Worm (Caenorhabditis elegans) whole organism, late embryonic: Measurements from ENCODE around the gene str-206.
A peak's percentile ranks its signal among the peaks of the same experiment; 100 is the strongest.

Experiments
- C08G9.2 ChIP-seq: sonication (generic microtip); optimal IDR thresholded peaks from 2 replicates; lab custom pipeline; 2016; ENCODE audit warnings: mild to moderate bottlenecking, missing genetic modification characterization, moderate library complexity, missing compliant biosample characterization
- C38D4.7 ChIP-seq: fragments of 200-800 bp; sonication (Bioruptor generic); optimal IDR thresholded peaks from 2 replicates; lab custom pipeline; 2018; ENCODE audit warnings: mild to moderate bottlenecking, missing genetic modification characterization, moderate library complexity, missing compliant biosample characterization
- K09A11.1 ChIP-seq: sonication (generic microtip); optimal IDR thresholded peaks from 2 replicates; lab custom pipeline; 2017; ENCODE audit warnings: antibody characterized with exemption, mild to moderate bottlenecking, missing genetic modification characterization, missing compliant biosample characterization; ENCODE audit not compliant: insufficient read depth
- ceh-18 ChIP-seq: sonication (generic microtip); optimal IDR thresholded peaks from 2 replicates; lab custom pipeline; 2016; ENCODE audit warnings: missing genetic modification characterization, missing compliant biosample characterization
- ceh-19 ChIP-seq: fragments of 200-800 bp; sonication (Bioruptor generic); optimal IDR thresholded peaks from 2 replicates; lab custom pipeline; 2018; ENCODE audit warnings: mild to moderate bottlenecking, missing genetic modification characterization, missing compliant biosample characterization
- ceh-24 ChIP-seq: sonication (generic microtip); optimal IDR thresholded peaks from 2 replicates; lab custom pipeline; 2016; ENCODE audit warnings: mild to moderate bottlenecking, missing genetic modification characterization, missing compliant biosample characterization
- ceh-30 ChIP-seq: fragments of 150-350 bp; optimal IDR thresholded peaks from 2 replicates; lab custom pipeline; 2014; ENCODE audit warnings: missing biosample characterization, missing genetic modification characterization
- ceh-34 ChIP-seq: sonication (generic microtip); optimal IDR thresholded peaks from 2 replicates; lab custom pipeline; 2016; ENCODE audit warnings: mild to moderate bottlenecking, missing genetic modification characterization, missing compliant biosample characterization
- che-1 ChIP-seq: sonication (generic microtip); optimal IDR thresholded peaks from 2 replicates; lab custom pipeline; 2016; ENCODE audit warnings: mild to moderate bottlenecking, missing genetic modification characterization, missing compliant biosample characterization
- elt-4 ChIP-seq: sonication (generic microtip); optimal IDR thresholded peaks from 2 replicates; lab custom pipeline; 2016; ENCODE audit warnings: missing genetic modification characterization, missing compliant biosample characterization
- eyg-1 ChIP-seq: sonication (generic microtip); optimal IDR thresholded peaks from 2 replicates; lab custom pipeline; 2016; ENCODE audit warnings: missing genotype, missing genetic modification characterization, missing compliant biosample characterization
- fax-1 ChIP-seq: sonication (generic microtip); optimal IDR thresholded peaks from 2 replicates; lab custom pipeline; 2016; ENCODE audit warnings: missing genotype, missing genetic modification characterization, missing compliant biosample characterization
- fkh-6 ChIP-seq: sonication (generic microtip); optimal IDR thresholded peaks from 2 replicates; lab custom pipeline; 2016; ENCODE audit warnings: missing genetic modification characterization, missing compliant biosample characterization
- gmeb-2 ChIP-seq: sonication (generic microtip); optimal IDR thresholded peaks from 2 replicates; lab custom pipeline; 2016; ENCODE audit warnings: missing genetic modification characterization, inconsistent platforms, missing compliant biosample characterization
- hlh-13 ChIP-seq: fragments of 200-800 bp; sonication (Bioruptor generic); optimal IDR thresholded peaks from 2 replicates; lab custom pipeline; 2018; ENCODE audit warnings: mild to moderate bottlenecking, missing genetic modification characterization, missing compliant biosample characterization
- hlh-30 ChIP-seq: sonication (generic microtip); optimal IDR thresholded peaks from 2 replicates; lab custom pipeline; 2017; ENCODE audit warnings: antibody characterized with exemption, missing genetic modification characterization, missing compliant biosample characterization; ENCODE audit not compliant: insufficient read depth
- hlh-6 ChIP-seq: sonication (generic microtip); optimal IDR thresholded peaks from 2 replicates; lab custom pipeline; 2016; ENCODE audit warnings: missing genotype, missing genetic modification characterization, missing compliant biosample characterization
- hlh-8 ChIP-seq: sonication (generic microtip); optimal IDR thresholded peaks from 2 replicates; lab custom pipeline; 2016; ENCODE audit warnings: missing genotype, missing genetic modification characterization, missing compliant biosample characterization
- lim-6 ChIP-seq: sonication (generic microtip); optimal IDR thresholded peaks from 2 replicates; lab custom pipeline; 2016; ENCODE audit warnings: missing genetic modification characterization, missing compliant biosample characterization
- nfya-1 ChIP-seq: sonication (generic microtip); optimal IDR thresholded peaks from 2 replicates; lab custom pipeline; 2017; ENCODE audit warnings: missing genetic modification characterization, mild to moderate bottlenecking, missing compliant biosample characterization, antibody characterized with exemption, moderate library complexity
- nhr-11 ChIP-seq: fragments of 150-350 bp; optimal IDR thresholded peaks from 2 replicates; lab custom pipeline; 2014; ENCODE audit warnings: missing biosample characterization, missing genetic modification characterization
- nhr-232 ChIP-seq: sonication (generic microtip); optimal IDR thresholded peaks from 2 replicates; lab custom pipeline; 2016; ENCODE audit warnings: missing genetic modification characterization, missing compliant biosample characterization
- odd-2 ChIP-seq: sonication (generic microtip); optimal IDR thresholded peaks from 2 replicates; lab custom pipeline; 2017; ENCODE audit warnings: antibody characterized with exemption, mild to moderate bottlenecking, missing genetic modification characterization, missing compliant biosample characterization
- pag-3 ChIP-seq: sonication (generic microtip); optimal IDR thresholded peaks from 2 replicates; lab custom pipeline; 2016; ENCODE audit warnings: missing compliant biosample characterization, missing genetic modification characterization, borderline replicate concordance
- pat-9 ChIP-seq: fragments of 200-800 bp; sonication (Bioruptor generic); optimal IDR thresholded peaks from 2 replicates; lab custom pipeline; 2018; ENCODE audit warnings: mild to moderate bottlenecking, missing genetic modification characterization, moderate library complexity, missing compliant biosample characterization
- pha-2 ChIP-seq: sonication (generic microtip); optimal IDR thresholded peaks from 2 replicates; lab custom pipeline; 2017; ENCODE audit warnings: mild to moderate bottlenecking, missing genetic modification characterization, missing compliant biosample characterization
- pros-1 ChIP-seq: fragments of 150-350 bp; optimal IDR thresholded peaks from 2 replicates; lab custom pipeline; 2014; ENCODE audit warnings: missing biosample characterization, missing genetic modification reagents, missing genetic modification characterization
- ref-2 ChIP-seq: sonication (generic microtip); optimal IDR thresholded peaks from 2 replicates; lab custom pipeline; 2016; ENCODE audit warnings: missing genetic modification characterization, missing compliant biosample characterization
- rnt-1 ChIP-seq: sonication (generic microtip); optimal IDR thresholded peaks from 2 replicates; lab custom pipeline; 2016; ENCODE audit warnings: missing genetic modification characterization, missing compliant biosample characterization
- sdc-2 ChIP-seq: sonication (generic microtip); optimal IDR thresholded peaks from 2 replicates; lab custom pipeline; 2016; ENCODE audit warnings: missing genotype, missing genetic modification characterization, missing compliant biosample characterization
- sox-4 ChIP-seq: sonication (generic microtip); optimal IDR thresholded peaks from 2 replicates; lab custom pipeline; 2017; ENCODE audit warnings: mild to moderate bottlenecking, missing genetic modification characterization, inconsistent platforms, missing compliant biosample characterization
- syd-9 ChIP-seq: sonication (generic microtip); optimal IDR thresholded peaks from 2 replicates; lab custom pipeline; 2016; ENCODE audit warnings: mild to moderate bottlenecking, missing genetic modification characterization, moderate library complexity, missing compliant biosample characterization
- tbx-7 ChIP-seq: sonication (generic microtip); optimal IDR thresholded peaks from 2 replicates; lab custom pipeline; 2016; ENCODE audit warnings: missing genotype, missing genetic modification characterization, missing compliant biosample characterization
- unc-3 ChIP-seq, 2 experiments: fragments of 200-800 bp in 1 of 2; sonication (Bioruptor generic) in 1 of 2; sonication (generic microtip) in 1 of 2; conservative IDR thresholded peaks in 1 of 2; optimal IDR thresholded peaks in 1 of 2; 2 replicates each; pipeline versions ENCODE4 v1.3.6 to Lab custom; 2016 to 2022; ENCODE audit warnings: missing compliant biosample characterization in 2 of 2, missing genetic modification characterization in 2 of 2, missing genetic modification reagents in 1 of 2
- unc-55 ChIP-seq: sonication (generic microtip); optimal IDR thresholded peaks from 2 replicates; lab custom pipeline; 2017; ENCODE audit warnings: missing biosample characterization, missing genetic modification reagents, missing genetic modification characterization
- zip-5 ChIP-seq: sonication (generic microtip); optimal IDR thresholded peaks from 2 replicates; lab custom pipeline; 2016; ENCODE audit warnings: missing genetic modification characterization, missing compliant biosample characterization

The str-206 gene

DNA sequence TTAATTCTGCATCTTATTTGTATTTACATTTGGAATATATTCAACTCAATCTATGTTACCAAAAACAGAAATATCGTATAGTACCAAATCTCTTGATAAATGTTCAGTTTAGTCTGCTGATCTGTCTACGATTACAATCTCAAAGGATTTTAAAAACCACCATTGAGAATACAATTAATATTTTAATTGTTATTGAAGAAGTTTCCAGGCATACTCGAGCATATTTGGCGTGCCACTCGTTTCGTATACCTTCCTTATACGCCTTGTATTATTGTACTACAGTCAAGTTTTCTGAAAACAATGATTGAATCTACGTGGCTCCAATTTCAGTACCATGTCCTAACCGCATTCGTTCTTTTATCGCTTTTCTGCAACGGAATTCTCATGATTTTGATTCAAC is at the start of gene str-206:
TSS of gene str-206 (plus strand) at position 301 of the 400 bp plus-strand sequence.
- TF ChIP-seq C08G9.2 (tag; lab: Kevin White, UChicago) (no peak), pha-2 (tag; lab: Kevin White, UChicago) (no peak), fax-1 (no peak)

DNA sequence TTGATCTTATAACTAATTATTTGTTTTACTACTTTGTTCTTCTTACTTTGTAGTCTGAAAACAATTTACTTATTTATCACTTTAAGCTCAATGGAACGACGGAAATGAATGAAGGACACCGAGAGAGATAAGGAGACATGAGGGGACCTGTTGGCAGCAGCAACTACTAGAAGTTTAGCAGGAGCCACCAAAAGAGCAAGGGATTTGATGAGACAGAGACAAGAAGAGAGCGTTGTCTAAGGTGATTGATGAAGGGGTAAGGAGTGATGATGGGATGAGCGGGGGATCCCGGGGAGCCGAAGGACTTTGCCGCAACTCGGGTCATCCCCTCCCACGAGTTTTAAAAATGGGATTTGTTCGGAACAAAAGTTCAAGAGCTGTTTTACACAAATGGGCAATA is 15.4 kb upstream of the str-206 start, which contains the start of gene ttn-1:
TSS of gene ttn-1 (minus strand) at position 60 of the 400 bp plus-strand sequence.
- TF ChIP-seq hlh-8 (tag; lab: Kevin White, UChicago) = no peak
- TF ChIP-seq nhr-232 (tag; lab: Kevin White, UChicago) = no peak
- peak; percentile 84 for TF ChIP-seq unc-55 (GFP tag; lab: Kevin White, UChicago)
- TF ChIP-seq gmeb-2 (tag; lab: Kevin White, UChicago) = no peak
- TF ChIP-seq rnt-1 (tag; lab: Kevin White, UChicago) = peak; percentile 47
- no peak for TF ChIP-seq che-1 (tag; lab: Kevin White, UChicago)
- TF ChIP-seq hlh-13 = no peak
- peak; percentile 11 for TF ChIP-seq ceh-34 (tag; lab: Kevin White, UChicago)

DNA sequence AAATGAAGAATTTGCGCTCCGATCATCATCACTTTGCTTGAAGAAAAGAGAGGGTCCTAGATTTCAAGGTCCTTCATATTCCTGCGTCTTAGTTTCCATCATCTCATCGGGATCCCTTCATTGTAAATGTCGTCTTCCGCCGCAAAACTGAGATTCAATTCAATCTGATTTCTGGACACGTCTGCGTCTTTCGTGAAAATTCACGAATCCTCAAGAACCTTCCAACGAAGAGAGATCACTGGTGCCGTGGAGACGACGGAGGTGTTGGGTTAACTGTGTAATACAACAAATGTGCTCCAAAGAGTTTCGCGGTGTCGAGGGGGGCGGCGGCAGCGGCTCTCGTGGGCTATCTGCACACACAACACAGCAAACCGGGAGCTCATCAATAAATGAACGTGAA is 13.9 kb upstream of the str-206 start:
- TF ChIP-seq pat-9 (tag; lab: Kevin White, UChicago) = peak; percentile 84
- TF ChIP-seq tbx-7 (tag; lab: Kevin White, UChicago) = no peak
- TF ChIP-seq ceh-34 (tag; lab: Kevin White, UChicago) = peak; percentile 61
- peak; percentile 97 for TF ChIP-seq rnt-1 (tag; lab: Kevin White, UChicago)
- TF ChIP-seq ceh-18 = peak; percentile 80
- TF ChIP-seq eyg-1 = no peak
- TF ChIP-seq che-1 (tag; lab: Kevin White, UChicago) = no peak
- no peak for TF ChIP-seq sdc-2 (tag; lab: Kevin White, UChicago)
- TF ChIP-seq unc-55 (GFP tag; lab: Kevin White, UChicago) = peak; percentile 91
- no peak for TF ChIP-seq sox-4 (tag; lab: Kevin White, UChicago)
- TF ChIP-seq syd-9 (tag; lab: Kevin White, UChicago) = peak; percentile 54
- TF ChIP-seq, all 69 proteins: peak for 6

DNA sequence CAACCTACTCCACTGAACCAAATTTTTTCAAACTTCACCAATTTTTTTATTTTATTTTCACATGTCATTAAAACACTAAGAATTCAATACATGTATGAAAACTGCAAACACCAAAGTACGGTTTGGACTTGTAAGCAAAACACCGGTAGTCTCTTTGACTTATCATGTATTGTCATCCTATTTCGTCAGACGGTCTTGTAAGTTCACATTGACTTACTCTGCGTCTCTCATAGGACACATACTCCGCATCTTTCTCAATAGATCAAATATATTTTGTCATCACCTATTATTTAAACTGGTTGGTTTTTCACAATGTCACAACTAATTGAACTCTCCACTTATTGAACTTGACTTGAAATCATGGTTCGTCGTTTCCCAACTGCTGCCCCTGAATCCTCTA is 11.4 kb upstream of the str-206 start, which contains the start of gene W06H8.2:
TSS of gene W06H8.2 (plus strand) at position 258 of the 400 bp plus-strand sequence.
- TF ChIP-seq pag-3 (tag; lab: Kevin White, UChicago) = no peak
- TF ChIP-seq ceh-24 (tag; lab: Kevin White, UChicago) = no peak
- no peak for TF ChIP-seq fkh-6 (tag; lab: Kevin White, UChicago)
- no peak for TF ChIP-seq elt-4 (tag; lab: Kevin White, UChicago)
- TF ChIP-seq nfya-1 (tag; lab: Kevin White, UChicago) = no peak
- no peak for TF ChIP-seq C38D4.7 (GFP tag; lab: Kevin White, UChicago)
- no peak for TF ChIP-seq ceh-30 (tag; lab: Kevin White, UChicago)
- no peak for TF ChIP-seq zip-5 (tag; lab: Kevin White, UChicago)
- TF ChIP-seq nhr-11 (tag; lab: Kevin White, UChicago) = no peak
- no peak for TF ChIP-seq lim-6 (tag; lab: Kevin White, UChicago)
- no peak for TF ChIP-seq hlh-6 (tag; lab: Kevin White, UChicago)
- no peak for TF ChIP-seq K09A11.1 (tag; lab: Kevin White, UChicago)
- TF ChIP-seq ref-2 (tag; lab: Kevin White, UChicago) = no peak
- no peak for TF ChIP-seq gmeb-2 (tag; lab: Kevin White, UChicago)
- TF ChIP-seq tbx-7 (tag; lab: Kevin White, UChicago) = no peak
- no peak for TF ChIP-seq syd-9 (tag; lab: Kevin White, UChicago)
- TF ChIP-seq pros-1 (tag; lab: Kevin White, UChicago) = no peak
- no peak for TF ChIP-seq fax-1

DNA sequence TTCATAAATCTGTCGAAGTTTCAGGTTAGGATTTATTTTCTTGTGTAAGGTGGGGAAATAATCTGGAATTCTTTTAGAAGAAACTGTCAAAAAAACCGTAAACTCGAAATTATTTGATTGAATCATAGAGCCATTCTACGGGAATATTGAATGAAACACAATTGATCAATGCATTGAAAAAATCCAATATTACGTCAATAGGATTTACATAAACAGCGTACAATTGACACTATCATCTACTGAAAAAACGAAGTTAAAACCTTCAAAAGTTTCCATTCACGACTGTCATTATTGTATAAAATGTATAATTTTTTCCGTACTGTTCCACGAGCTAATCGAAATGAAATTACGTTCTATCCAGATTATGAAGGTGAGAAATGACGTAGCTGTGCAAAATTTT is 9.3 kb upstream of the str-206 start, which contains the start of gene rme-1:
TSS of gene rme-1 (plus strand) at position 301 of the 400 bp plus-strand sequence.
- TF ChIP-seq ceh-19 = no peak
- TF ChIP-seq hlh-30 (tag; lab: Kevin White, UChicago) = no peak
- no peak for TF ChIP-seq odd-2 (tag; lab: Kevin White, UChicago)
- TF ChIP-seq unc-3 (GFP tag; conservative IDR thresholded peaks at IDR 0.05; lab: Robert Waterston, UW) = no peak
- TF ChIP-seq unc-3 (tag; optimal IDR thresholded peaks at IDR 0.05; lab: Kevin White, UChicago) = no peak
- no peak for TF ChIP-seq fkh-6 (tag; lab: Kevin White, UChicago)
- TF ChIP-seq nfya-1 (tag; lab: Kevin White, UChicago) = no peak
